Worm (Caenorhabditis elegans): ENCODE results near the gene F11C7.6.

F11C7.6 gene

DNA sequence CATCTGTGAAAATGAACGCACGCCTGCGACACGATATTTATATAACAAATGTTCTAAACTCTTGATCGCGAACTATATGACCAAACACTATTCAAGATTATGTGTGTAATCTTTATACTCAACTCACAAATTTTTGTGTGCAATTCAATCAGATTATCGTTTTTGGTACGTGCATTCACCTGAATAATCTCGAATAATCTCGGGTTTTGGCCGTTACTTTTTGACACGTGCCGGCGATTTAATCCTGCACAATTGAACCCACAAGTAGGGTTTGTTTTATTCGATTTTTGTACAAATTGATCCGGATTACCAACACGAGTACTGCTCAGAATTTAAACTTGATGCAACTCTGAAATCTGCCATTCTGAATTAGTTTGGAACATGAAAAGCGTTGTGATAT is 4.9 kb upstream of the F11C7.6 start, which contains the start of the genes vap-1 and F11C7.2:
vap-1 (minus strand) TSS at position 101 of the 400 bp plus-strand sequence.
F11C7.2 (plus strand) TSS at position 359 of the 400 bp plus-strand sequence.
- TF ChIP-seq hmg-4 (GFP tag; optimal IDR thresholded peaks at IDR 0.05) (no peak), tbx-11 (GFP tag; IDR thresholded peaks at IDR 0.05) (no peak), aly-1 (tag; optimal IDR thresholded peaks at IDR 0.05) (no peak), ets-7 (tag; optimal IDR thresholded peaks at IDR 0.05) (no peak), tra-4 (tag; optimal IDR thresholded peaks at IDR 0.05) (no peak), flt-1 (GFP tag; IDR thresholded peaks at IDR 0.05) (no peak), ama-1 (optimal IDR thresholded peaks at IDR 0.05) (no peak), hnd-1 (tag; optimal IDR thresholded peaks at IDR 0.05) (no peak), pes-1 (GFP tag; IDR thresholded peaks at IDR 0.05) (no peak), ceh-13 (GFP tag; optimal IDR thresholded peaks at IDR 0.05) (no peak), tbx-37 (GFP tag; conservative IDR thresholded peaks at IDR 0.05) (no peak), B0310.2 (tag; optimal IDR thresholded peaks at IDR 0.05) (no peak), F13C5.2 (tag; optimal IDR thresholded peaks at IDR 0.05) (no peak), ceh-36 (tag; optimal IDR thresholded peaks at IDR 0.05) (no peak), scrt-1 (GFP tag; IDR thresholded peaks at IDR 0.05) (no peak), sea-1 (GFP tag; conservative IDR thresholded peaks at IDR 0.05) (no peak)

DNA sequence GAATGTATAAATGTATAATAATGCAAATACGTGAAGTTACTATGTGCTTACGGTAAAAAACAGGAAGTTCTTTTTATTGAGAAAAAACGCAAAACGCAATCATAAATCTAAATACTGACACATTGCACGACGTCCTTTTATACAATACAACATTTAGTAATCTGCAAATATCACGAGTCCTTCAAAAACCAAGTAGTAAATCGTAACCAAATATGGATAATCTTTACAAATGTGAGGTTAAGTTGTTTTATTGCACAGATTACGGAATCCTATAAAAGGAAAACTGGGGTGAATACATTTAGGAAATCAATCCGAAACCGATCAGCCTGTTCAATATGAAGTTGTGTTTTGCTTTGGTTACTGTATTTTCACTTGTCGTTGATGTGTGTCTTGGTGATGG is 3.1 kb upstream of the F11C7.6 start, which contains the start of gene F11C7.7:
F11C7.7 (plus strand) TSS at position 301 of the 400 bp plus-strand sequence.
- TF ChIP-seq hmbx-1 (tag; optimal IDR thresholded peaks at IDR 0.05): no peak
- no peak for TF ChIP-seq pes-1 (GFP tag; IDR thresholded peaks at IDR 0.05)
- TF ChIP-seq ceh-36 (tag; optimal IDR thresholded peaks at IDR 0.05): no peak

DNA sequence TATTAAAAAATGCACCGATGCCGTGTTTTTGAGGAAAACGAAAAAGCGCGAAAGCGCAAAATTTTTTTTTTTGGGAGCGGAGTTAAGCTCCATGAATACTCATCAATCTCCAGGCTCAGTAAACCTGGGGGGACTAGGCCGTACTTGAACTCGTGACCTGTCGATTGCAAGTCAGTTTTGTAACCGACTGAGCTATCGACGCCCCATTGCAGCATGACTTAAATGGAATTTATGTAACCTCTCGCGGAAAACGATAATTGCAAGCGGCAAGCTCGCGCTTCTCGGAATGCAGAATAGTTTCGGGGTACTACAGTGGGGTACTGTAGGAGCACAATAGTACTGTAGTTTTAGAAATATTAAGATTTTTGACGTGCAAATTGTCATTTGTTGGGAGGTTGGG is 939 bp upstream of the F11C7.6 start:
- TF ChIP-seq hmg-4 (GFP tag; optimal IDR thresholded peaks at IDR 0.05) (no peak), F13C5.2 (tag; optimal IDR thresholded peaks at IDR 0.05) (no peak), ets-7 (tag; optimal IDR thresholded peaks at IDR 0.05) (no peak), sea-1 (GFP tag; conservative IDR thresholded peaks at IDR 0.05) (no peak), B0310.2 (tag; optimal IDR thresholded peaks at IDR 0.05) (no peak), hmbx-1 (tag; optimal IDR thresholded peaks at IDR 0.05) (no peak), tbx-11 (GFP tag; IDR thresholded peaks at IDR 0.05) (no peak), pes-1 (GFP tag; IDR thresholded peaks at IDR 0.05) (no peak), aly-1 (tag; optimal IDR thresholded peaks at IDR 0.05) (no peak), scrt-1 (GFP tag; IDR thresholded peaks at IDR 0.05) (no peak), ceh-36 (tag; optimal IDR thresholded peaks at IDR 0.05) (no peak), hnd-1 (tag; optimal IDR thresholded peaks at IDR 0.05) (no peak), tra-4 (tag; optimal IDR thresholded peaks at IDR 0.05) (no peak), tbx-37 (GFP tag; conservative IDR thresholded peaks at IDR 0.05) (no peak), flt-1 (GFP tag; IDR thresholded peaks at IDR 0.05) (no peak), ama-1 (optimal IDR thresholded peaks at IDR 0.05) (no peak), ceh-13 (GFP tag; optimal IDR thresholded peaks at IDR 0.05) (no peak)

DNA sequence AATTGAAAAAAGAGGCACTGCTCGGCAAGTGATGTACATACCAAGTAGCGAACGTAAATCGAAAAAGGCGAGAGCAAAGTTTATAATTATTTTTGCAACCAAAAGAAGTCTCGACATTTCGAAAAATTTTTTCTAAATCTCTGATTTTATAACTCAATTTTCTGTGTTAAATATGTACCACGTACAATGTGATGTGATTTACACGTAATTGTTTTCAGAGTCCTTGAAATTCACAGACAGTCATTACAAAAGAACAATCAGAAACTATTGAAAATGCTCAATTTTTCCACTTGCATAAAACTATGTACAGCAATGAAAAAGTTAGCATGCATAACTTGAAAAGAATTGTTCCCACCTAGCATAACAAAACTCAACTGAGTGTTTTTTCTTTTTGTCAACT is 1.7 kb downstream of the F11C7.6 start:
- TF ChIP-seq tbx-11 (GFP tag; IDR thresholded peaks at IDR 0.05): no peak
- TF ChIP-seq hmg-4 (GFP tag; optimal IDR thresholded peaks at IDR 0.05): no peak
- no peak for TF ChIP-seq hnd-1 (tag; optimal IDR thresholded peaks at IDR 0.05)
- no peak for TF ChIP-seq ama-1 (optimal IDR thresholded peaks at IDR 0.05)

DNA sequence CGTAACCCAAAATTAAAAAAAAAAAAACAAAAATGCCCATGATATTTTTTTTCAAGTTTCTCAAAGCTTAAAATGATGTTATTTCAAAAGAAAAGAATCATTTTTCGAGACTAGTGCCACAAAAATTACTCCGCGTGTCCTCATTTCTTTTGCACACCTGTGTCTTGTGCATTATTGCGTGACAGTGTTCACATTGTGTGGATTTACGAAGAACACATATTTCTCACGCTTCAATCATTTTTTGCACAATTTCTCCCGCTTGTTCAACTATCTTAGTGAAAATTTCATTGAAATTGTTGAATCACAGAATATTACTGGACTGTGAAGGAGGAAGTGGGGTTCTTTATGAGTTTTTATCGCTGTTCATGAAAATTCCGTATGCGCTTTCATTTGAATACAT is 7.5 kb downstream of the F11C7.6 start:
- no peak for TF ChIP-seq sea-1 (GFP tag; conservative IDR thresholded peaks at IDR 0.05)
- no peak for TF ChIP-seq B0310.2 (tag; optimal IDR thresholded peaks at IDR 0.05)
- no peak for TF ChIP-seq ets-7 (tag; optimal IDR thresholded peaks at IDR 0.05)
- TF ChIP-seq tbx-11 (GFP tag; IDR thresholded peaks at IDR 0.05): no peak
- TF ChIP-seq flt-1 (GFP tag; IDR thresholded peaks at IDR 0.05): no peak
- no peak for TF ChIP-seq hnd-1 (tag; optimal IDR thresholded peaks at IDR 0.05)
- TF ChIP-seq aly-1 (tag; optimal IDR thresholded peaks at IDR 0.05): no peak
- TF ChIP-seq scrt-1 (GFP tag; IDR thresholded peaks at IDR 0.05): no peak
- no peak for TF ChIP-seq tra-4 (tag; optimal IDR thresholded peaks at IDR 0.05)
- TF ChIP-seq ceh-36 (tag; optimal IDR thresholded peaks at IDR 0.05): no peak
- no peak for TF ChIP-seq pes-1 (GFP tag; IDR thresholded peaks at IDR 0.05)

DNA sequence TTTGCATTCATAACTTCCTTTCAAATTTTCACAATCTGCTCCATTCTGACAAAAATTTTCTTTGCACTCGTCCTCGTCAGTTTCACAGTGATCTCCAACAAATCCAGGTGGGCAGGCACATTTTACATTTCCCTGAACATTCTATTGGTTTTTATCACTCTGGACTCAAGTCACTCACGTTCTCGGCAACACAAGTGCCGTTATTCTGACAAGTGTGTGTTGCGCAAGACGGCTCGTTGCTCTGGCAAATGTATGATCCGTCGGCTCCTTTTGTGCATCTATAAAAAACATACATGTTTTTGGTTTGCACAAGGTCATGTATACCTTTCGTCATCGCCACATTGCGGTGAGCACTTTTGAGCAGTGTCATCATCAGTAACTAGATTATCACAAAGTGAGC is 11.3 kb downstream of the F11C7.6 start:
- TF ChIP-seq ceh-13 (GFP tag; optimal IDR thresholded peaks at IDR 0.05): no peak
- no peak for TF ChIP-seq scrt-1 (GFP tag; IDR thresholded peaks at IDR 0.05)
- TF ChIP-seq ceh-36 (tag; optimal IDR thresholded peaks at IDR 0.05): no peak
- TF ChIP-seq flt-1 (GFP tag; IDR thresholded peaks at IDR 0.05): no peak
- TF ChIP-seq hnd-1 (tag; optimal IDR thresholded peaks at IDR 0.05): no peak
- TF ChIP-seq ets-7 (tag; optimal IDR thresholded peaks at IDR 0.05): no peak
- no peak for TF ChIP-seq hmbx-1 (tag; optimal IDR thresholded peaks at IDR 0.05)
- TF ChIP-seq F13C5.2 (tag; optimal IDR thresholded peaks at IDR 0.05): no peak
- TF ChIP-seq tbx-37 (GFP tag; conservative IDR thresholded peaks at IDR 0.05): no peak
- no peak for TF ChIP-seq pes-1 (GFP tag; IDR thresholded peaks at IDR 0.05)
- TF ChIP-seq tra-4 (tag; optimal IDR thresholded peaks at IDR 0.05): no peak
- TF ChIP-seq sea-1 (GFP tag; conservative IDR thresholded peaks at IDR 0.05): no peak
- TF ChIP-seq hmg-4 (GFP tag; optimal IDR thresholded peaks at IDR 0.05): no peak
- no peak for TF ChIP-seq aly-1 (tag; optimal IDR thresholded peaks at IDR 0.05)

DNA sequence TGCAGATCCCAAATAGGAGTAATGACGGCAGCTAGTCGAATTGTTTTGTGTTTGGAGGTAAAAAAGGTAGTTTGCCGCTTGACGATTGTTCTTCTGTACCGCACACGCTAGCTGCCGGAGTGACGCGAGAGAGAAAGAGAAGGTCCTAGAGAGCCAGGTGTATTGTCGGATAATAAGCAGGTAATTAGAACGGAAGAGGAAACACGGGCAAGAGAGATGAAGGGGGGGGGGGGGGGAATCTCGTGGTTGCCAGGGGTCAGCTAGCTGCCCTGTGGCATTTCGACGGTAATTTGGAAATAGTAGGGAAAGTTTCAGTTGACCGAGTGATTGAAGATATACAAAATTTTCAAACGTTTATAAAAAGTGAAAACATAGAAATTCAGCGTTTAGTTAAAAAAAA is 12.5 kb downstream of the F11C7.6 start, which contains the start of gene crb-1:
crb-1 (minus strand) TSS at position 147 of the 400 bp plus-strand sequence.
- TF ChIP-seq B0310.2 (tag; optimal IDR thresholded peaks at IDR 0.05): no peak
- no peak for TF ChIP-seq F13C5.2 (tag; optimal IDR thresholded peaks at IDR 0.05)
- TF ChIP-seq hmg-4 (GFP tag; optimal IDR thresholded peaks at IDR 0.05): no peak

DNA sequence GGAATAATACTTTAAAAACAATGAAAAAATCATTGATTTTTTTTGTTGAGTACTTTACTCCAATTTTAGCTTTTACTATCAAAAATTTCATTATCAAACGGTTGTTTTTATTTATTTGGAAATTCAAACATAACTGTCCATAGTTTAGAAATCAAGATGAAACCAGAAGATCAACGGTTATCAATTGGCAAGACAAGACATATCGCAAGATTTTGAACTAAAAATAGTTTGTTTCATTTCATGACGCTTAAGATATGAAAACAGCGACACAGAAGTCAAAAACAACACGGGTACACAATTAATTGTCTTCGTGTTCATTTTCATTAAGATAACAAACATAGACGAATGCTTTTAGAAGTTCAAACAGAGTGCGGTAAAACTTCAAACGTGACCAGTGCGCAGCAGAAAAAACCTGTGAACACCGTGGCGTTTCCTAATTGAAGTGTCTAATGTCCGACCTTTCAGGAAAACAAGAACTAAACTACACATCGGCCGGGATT is 16.2 kb downstream of the F11C7.6 start:
- TF ChIP-seq tra-4 (tag; optimal IDR thresholded peaks at IDR 0.05) (no peak), ceh-13 (GFP tag; optimal IDR thresholded peaks at IDR 0.05) (no peak), F13C5.2 (tag; optimal IDR thresholded peaks at IDR 0.05) (no peak), aly-1 (tag; optimal IDR thresholded peaks at IDR 0.05) (no peak), sea-1 (GFP tag; conservative IDR thresholded peaks at IDR 0.05) (no peak), ceh-36 (tag; optimal IDR thresholded peaks at IDR 0.05) (no peak), hmg-4 (GFP tag; optimal IDR thresholded peaks at IDR 0.05) (no peak), hmbx-1 (tag; optimal IDR thresholded peaks at IDR 0.05) (no peak), ets-7 (tag; optimal IDR thresholded peaks at IDR 0.05) (no peak), tbx-37 (GFP tag; conservative IDR thresholded peaks at IDR 0.05) (no peak), tbx-11 (GFP tag; IDR thresholded peaks at IDR 0.05) (no peak), flt-1 (GFP tag; IDR thresholded peaks at IDR 0.05) (no peak), ama-1 (optimal IDR thresholded peaks at IDR 0.05) (no peak), hnd-1 (tag; optimal IDR thresholded peaks at IDR 0.05) (no peak), B0310.2 (tag; optimal IDR thresholded peaks at IDR 0.05) (no peak), scrt-1 (GFP tag; IDR thresholded peaks at IDR 0.05) (no peak), pes-1 (GFP tag; IDR thresholded peaks at IDR 0.05) (no peak)

Data from whole organism, early embryonic.